Worm (Caenorhabditis elegans): ENCODE data around the gene his-39.

DNA sequence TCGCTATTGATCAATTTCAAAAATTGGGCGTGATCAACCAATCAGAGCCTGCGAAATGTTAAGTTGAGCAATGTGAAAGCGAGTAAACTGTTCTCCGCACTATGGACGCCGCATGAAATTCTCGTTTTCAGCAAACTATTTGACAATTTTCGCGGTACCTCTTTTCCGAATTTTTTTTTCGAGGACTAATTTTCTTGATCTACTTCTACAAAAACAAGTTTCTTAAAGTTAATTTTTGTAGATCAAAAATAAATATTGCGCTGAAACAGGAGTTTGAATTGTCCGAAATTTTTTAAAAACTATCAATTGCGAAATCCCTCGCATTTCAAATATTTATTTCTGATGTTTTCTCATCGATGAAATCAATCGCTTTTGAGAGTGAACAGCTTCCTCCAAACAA, 18.6 kb upstream of the his-39 start:
- no peak for TF ChIP-seq tab-1 (GFP tag; IDR thresholded peaks at IDR 0.05)
- no peak for TF ChIP-seq flt-1 (GFP tag; IDR thresholded peaks at IDR 0.05)
